Worm (Caenorhabditis elegans): ENCODE data around the gene gtf-2H4.
A peak's percentile ranks its signal among the peaks of the same experiment; 100 is the strongest.

Gene gtf-2H4

ce11 chrIV:15472387-15472859 is 19.4 kb upstream of the gtf-2H4 start, which contains the start of gene Y73F8A.27 (continued):
- TF ChIP-seq nhr-23 (tag; optimal IDR thresholded peaks at IDR 0.05) (no peak), lsy-2 (tag; optimal IDR thresholded peaks at IDR 0.05) (peak; percentile 92 to 96), mdl-1 (tag; optimal IDR thresholded peaks at IDR 0.05) (peak in 1 of 2 experiments; percentile 19), unc-62 (GFP tag; optimal IDR thresholded peaks at IDR 0.05) (no peak), sma-3 (GFP tag; optimal IDR thresholded peaks at IDR 0.05) (peak; percentile 93), nhr-6 (tag; optimal IDR thresholded peaks at IDR 0.05) (peak; percentile 92), fos-1 (tag; optimal IDR thresholded peaks at IDR 0.05) (peak; percentile 64), nhr-237 (tag; optimal IDR thresholded peaks at IDR 0.05) (peak; percentile 81), lin-11 (tag; optimal IDR thresholded peaks at IDR 0.05) (peak; percentile 84), zag-1 (tag; optimal IDR thresholded peaks at IDR 0.05) (peak; percentile 53), gmeb-1 (tag; optimal IDR thresholded peaks at IDR 0.05) (peak; percentile 91), ceh-82 (tag; optimal IDR thresholded peaks at IDR 0.05) (peak; percentile 56), ceh-16 (tag; optimal IDR thresholded peaks at IDR 0.05) (peak; percentile 40), ztf-1 (GFP tag; conservative IDR thresholded peaks at IDR 0.05) (no peak), peb-1 (tag; optimal IDR thresholded peaks at IDR 0.05) (no peak), sma-9 (GFP tag; optimal IDR thresholded peaks at IDR 0.05) (peak; percentile 90), sma-9 (tag; optimal IDR thresholded peaks at IDR 0.05) (no peak), egl-27 (tag; optimal IDR thresholded peaks at IDR 0.05) (peak; percentile 79), mab-5 (tag; optimal IDR thresholded peaks at IDR 0.05) (peak; percentile 87), nhr-11 (tag; optimal IDR thresholded peaks at IDR 0.05) (no peak), nhr-12 (tag; optimal IDR thresholded peaks at IDR 0.05) (peak; percentile 43), lin-39 (tag; optimal IDR thresholded peaks at IDR 0.05) (no peak), ztf-4 (tag; optimal IDR thresholded peaks at IDR 0.05) (peak; percentile 80), dmd-4 (tag; optimal IDR thresholded peaks at IDR 0.05) (peak; percentile 27)

ce11 chrIV:15471430-15471829 is 18.4 kb upstream of the gtf-2H4 start, which contains the start of gene ntl-11:
Gene ntl-11, minus strand, starts transcription at chrIV:15471495.
- TF ChIP-seq nhr-12 (tag; optimal IDR thresholded peaks at IDR 0.05) (no peak), nhr-237 (tag; optimal IDR thresholded peaks at IDR 0.05) (peak; percentile 85), nhr-10 (tag; optimal IDR thresholded peaks at IDR 0.05) (peak; percentile 88), unc-62 (GFP tag; optimal IDR thresholded peaks at IDR 0.05) (peak; percentile 71), peb-1 (tag; optimal IDR thresholded peaks at IDR 0.05) (no peak), nhr-23 (tag; optimal IDR thresholded peaks at IDR 0.05) (no peak), ZK546.5 (tag; optimal IDR thresholded peaks at IDR 0.05) (peak; percentile 70), sma-9 (GFP tag; optimal IDR thresholded peaks at IDR 0.05) (peak; percentile 97), sma-9 (tag; optimal IDR thresholded peaks at IDR 0.05) (no peak), lin-11 (tag; optimal IDR thresholded peaks at IDR 0.05) (peak; percentile 85), lin-39 (tag; optimal IDR thresholded peaks at IDR 0.05) (no peak), mbf-1 (tag; optimal IDR thresholded peaks at IDR 0.05) (no peak), sem-4 (tag; optimal IDR thresholded peaks at IDR 0.05) (peak; percentile 95), ztf-4 (tag; optimal IDR thresholded peaks at IDR 0.05) (peak; percentile 94), mdl-1 (tag; optimal IDR thresholded peaks at IDR 0.05) (peak in 1 of 2 experiments; percentile 74), F13H6.1 (tag; optimal IDR thresholded peaks at IDR 0.05) (peak; percentile 96), unc-55 (GFP tag; optimal IDR thresholded peaks at IDR 0.05) (peak; percentile 99), alr-1 (tag; optimal IDR thresholded peaks at IDR 0.05) (no peak), nhr-6 (tag; optimal IDR thresholded peaks at IDR 0.05) (peak; percentile 96), ceh-16 (tag; optimal IDR thresholded peaks at IDR 0.05) (peak; percentile 55), nhr-21 (tag; optimal IDR thresholded peaks at IDR 0.05) (peak; percentile 97), gmeb-1 (tag; optimal IDR thresholded peaks at IDR 0.05) (peak; percentile 94), skn-1 (tag; optimal IDR thresholded peaks at IDR 0.05) (peak; percentile 30), dmd-4 (tag; optimal IDR thresholded peaks at IDR 0.05) (peak; percentile 69), zag-1 (tag; optimal IDR thresholded peaks at IDR 0.05) (peak; percentile 86), egl-27 (tag; optimal IDR thresholded peaks at IDR 0.05) (peak; percentile 96), elt-3 (tag; optimal IDR thresholded peaks at IDR 0.05) (no peak), snpc-4 (tag; optimal IDR thresholded peaks at IDR 0.05) (peak; percentile 87), sma-3 (GFP tag; optimal IDR thresholded peaks at IDR 0.05) (peak; percentile 97), blmp-1 (tag; optimal IDR thresholded peaks at IDR 0.05; ENCODE audit: insufficient read depth) (peak; percentile 72), mab-5 (tag; optimal IDR thresholded peaks at IDR 0.05) (peak; percentile 96), C34F6.9 (tag; optimal IDR thresholded peaks at IDR 0.05) (peak; percentile 99), nhr-129 (tag; optimal IDR thresholded peaks at IDR 0.05) (peak; percentile 95), nhr-77 (tag; optimal IDR thresholded peaks at IDR 0.05) (peak; percentile 91), nhr-11 (tag; optimal IDR thresholded peaks at IDR 0.05) (no peak), R02D3.7 (tag; optimal IDR thresholded peaks at IDR 0.05) (peak; percentile 72), crh-2 (tag; optimal IDR thresholded peaks at IDR 0.05) (peak; percentile 98), Y55F3AM.14 (GFP tag; optimal IDR thresholded peaks at IDR 0.05) (peak; percentile 72), ztf-11 (tag; optimal IDR thresholded peaks at IDR 0.05) (peak; percentile 2), unc-39 (tag; optimal IDR thresholded peaks at IDR 0.05) (no peak), elt-1 (tag; optimal IDR thresholded peaks at IDR 0.05) (peak; percentile 6), aly-2 (tag; optimal IDR thresholded peaks at IDR 0.05) (peak; percentile 29), lin-13 (GFP tag; optimal IDR thresholded peaks at IDR 0.05) (peak; percentile 97), fos-1 (tag; optimal IDR thresholded peaks at IDR 0.05) (peak; percentile 91), ama-1 (optimal IDR thresholded peaks at IDR 0.05) (peak; percentile 28), ceh-82 (tag; optimal IDR thresholded peaks at IDR 0.05) (peak; percentile 92), lsy-2 (tag; optimal IDR thresholded peaks at IDR 0.05) (peak; percentile 96 to 97), ztf-1 (GFP tag; conservative IDR thresholded peaks at IDR 0.05) (no peak), nhr-25 (tag; optimal IDR thresholded peaks at IDR 0.05) (peak; percentile 97)
